Worm (Caenorhabditis elegans) whole organism, early embryonic: ENCODE results near the gene str-55.

Experiments used
- B0310.2 ChIP-seq: sonication (generic microtip); optimal IDR thresholded peaks from 2 replicates; lab custom pipeline; 2016; ENCODE audit warnings: mild to moderate bottlenecking, missing genetic modification characterization, missing compliant biosample characterization
- F13C5.2 ChIP-seq: sonication (generic microtip); optimal IDR thresholded peaks from 2 replicates; lab custom pipeline; 2017; ENCODE audit warnings: mild to moderate bottlenecking, missing genetic modification characterization, inconsistent platforms, missing compliant biosample characterization
- aly-1 ChIP-seq: sonication (generic microtip); optimal IDR thresholded peaks from 2 replicates; lab custom pipeline; 2016; ENCODE audit warnings: missing genetic modification characterization, missing compliant biosample characterization
- ama-1 ChIP-seq: fragments of 150-350 bp; optimal IDR thresholded peaks from 2 replicates; lab custom pipeline; 2014
- ceh-13 ChIP-seq: fragments of 200-800 bp; sonication (Bioruptor generic); optimal IDR thresholded peaks from 2 replicates; lab custom pipeline; 2018; ENCODE audit warnings: mild to moderate bottlenecking, missing genetic modification characterization, missing compliant biosample characterization
- ceh-36 ChIP-seq: sonication (generic microtip); optimal IDR thresholded peaks from 2 replicates; lab custom pipeline; 2016; ENCODE audit warnings: missing genetic modification characterization, inconsistent platforms, missing compliant biosample characterization
- ets-7 ChIP-seq: sonication (generic microtip); optimal IDR thresholded peaks from 2 replicates; lab custom pipeline; 2016; ENCODE audit warnings: missing genotype, missing genetic modification characterization, missing compliant biosample characterization
- flt-1 ChIP-seq: fragments of 200-800 bp; sonication (Bioruptor generic); IDR thresholded peaks from 2 replicates; pipeline ENCODE4 v1.3.6; 2022; ENCODE audit warnings: missing genetic modification characterization, missing compliant biosample characterization
- hmbx-1 ChIP-seq: sonication (generic microtip); optimal IDR thresholded peaks from 2 replicates; lab custom pipeline; 2016; ENCODE audit warnings: mild to moderate bottlenecking, missing genetic modification characterization, missing compliant biosample characterization
- hmg-4 ChIP-seq: fragments of 200-800 bp; sonication (Bioruptor generic); optimal IDR thresholded peaks from 2 replicates; lab custom pipeline; 2018; ENCODE audit warnings: mild to moderate bottlenecking, missing genetic modification characterization, missing compliant biosample characterization
- hnd-1 ChIP-seq: sonication (generic microtip); optimal IDR thresholded peaks from 2 replicates; lab custom pipeline; 2016; ENCODE audit warnings: missing genetic modification characterization, missing compliant biosample characterization
- pes-1 ChIP-seq: fragments of 200-800 bp; sonication (Bioruptor generic); IDR thresholded peaks from 2 replicates; pipeline ENCODE4 v1.3.6; 2022; ENCODE audit warnings: missing genetic modification reagents, missing genetic modification characterization, missing compliant biosample characterization
- scrt-1 ChIP-seq: fragments of 200-800 bp; sonication (Bioruptor generic); IDR thresholded peaks from 2 replicates; pipeline ENCODE4 v1.3.6; 2022; ENCODE audit warnings: missing genetic modification characterization, missing compliant biosample characterization
- sea-1 ChIP-seq: fragments of 200-800 bp; sonication (Bioruptor generic); conservative IDR thresholded peaks from 2 replicates; pipeline ENCODE4 v1.3.6; 2022; ENCODE audit warnings: missing genetic modification characterization, missing compliant biosample characterization
- tbx-11 ChIP-seq: fragments of 200-800 bp; sonication (Bioruptor generic); IDR thresholded peaks from 2 replicates; pipeline ENCODE4 v1.3.6; 2022; ENCODE audit warnings: missing genetic modification characterization, missing compliant biosample characterization
- tbx-37 ChIP-seq: fragments of 200-800 bp; sonication (Bioruptor generic); conservative IDR thresholded peaks from 2 replicates; pipeline ENCODE4 v1.3.6; 2022; ENCODE audit warnings: missing genetic modification reagents, missing genetic modification characterization, missing compliant biosample characterization
- tra-4 ChIP-seq: sonication (generic microtip); optimal IDR thresholded peaks from 2 replicates; lab custom pipeline; 2017; ENCODE audit warnings: missing genetic modification characterization, missing compliant biosample characterization

str-55 gene

DNA sequence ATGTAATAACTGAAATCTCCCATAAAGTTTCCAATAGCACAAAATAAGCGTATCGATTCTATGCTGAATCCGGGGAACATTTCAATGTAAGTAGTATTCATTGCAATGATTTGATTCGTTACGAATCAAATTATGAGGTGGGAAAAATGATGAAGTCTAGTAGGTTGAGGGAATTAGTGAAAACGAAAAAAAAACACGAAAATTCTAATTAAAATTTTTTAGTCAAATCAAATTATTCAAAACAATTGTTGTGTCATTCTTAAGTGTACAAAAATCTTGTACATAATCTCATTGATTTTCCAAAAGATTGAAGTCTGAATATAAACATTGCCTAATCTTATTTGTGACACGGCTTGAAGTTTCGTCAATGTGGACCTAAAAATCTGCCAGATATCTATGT lies 7.5 kb upstream of the str-55 start, which contains the start of gene srw-29:
Gene srw-29, minus strand, starts transcription at position 101 of the 400 bp plus-strand sequence.
- TF ChIP-seq aly-1 (tag; lab: Kevin White, UChicago) (no peak), tbx-11 (GFP tag; lab: Robert Waterston, UW) (no peak)

DNA sequence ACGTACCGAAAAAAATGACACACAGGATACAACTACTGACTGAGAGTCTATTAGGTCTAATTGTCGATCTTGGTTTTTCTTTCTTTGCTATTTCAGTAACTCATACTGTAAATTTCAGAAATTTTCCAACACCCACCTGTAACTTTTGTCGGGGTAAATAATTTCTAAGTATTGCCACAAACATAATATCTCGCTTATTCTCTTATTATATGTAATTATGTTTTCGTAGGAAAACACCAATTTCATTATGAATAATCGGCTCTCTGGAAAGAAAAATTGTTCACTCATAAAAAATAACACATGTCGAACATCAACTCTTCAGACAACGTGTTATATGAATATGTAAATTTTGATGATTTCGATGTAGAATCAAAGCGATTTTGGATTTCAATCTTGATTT lies 3.8 kb upstream of the str-55 start, which contains the start of gene srw-48:
Gene srw-48, plus strand, starts transcription at position 301 of the 400 bp plus-strand sequence.
- TF ChIP-seq tra-4 (no peak), tbx-11 (GFP tag; lab: Robert Waterston, UW) (no peak), sea-1 (GFP tag; lab: Robert Waterston, UW) (no peak), F13C5.2 (tag; lab: Kevin White, UChicago) (no peak), ama-1 (lab: Kevin White, UChicago) (no peak), aly-1 (tag; lab: Kevin White, UChicago) (no peak), ets-7 (tag; lab: Kevin White, UChicago) (no peak)

DNA sequence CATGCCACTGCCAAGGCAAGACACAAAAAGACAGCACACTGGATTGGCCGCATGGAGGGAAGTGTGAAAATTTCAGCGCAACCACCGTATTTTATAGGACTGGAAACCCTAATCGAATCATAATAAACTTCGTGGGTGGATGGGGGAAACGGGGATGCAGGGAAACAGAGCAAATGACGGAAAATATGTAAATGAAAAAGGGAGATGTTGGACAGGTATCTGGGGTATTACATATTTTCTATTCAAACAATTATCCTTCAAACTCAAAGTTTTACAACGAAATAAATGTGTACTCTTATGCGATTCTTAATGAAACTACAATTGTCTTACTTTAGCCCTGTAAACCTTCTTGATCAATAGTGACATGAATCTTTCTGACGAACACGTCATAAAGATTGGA lies 2.9 kb upstream of the str-55 start, which contains the start of gene F26D2.16:
Gene F26D2.16, minus strand, starts transcription at position 101 of the 400 bp plus-strand sequence.
- no peak for TF ChIP-seq scrt-1 (GFP tag; lab: Robert Waterston, UW)

DNA sequence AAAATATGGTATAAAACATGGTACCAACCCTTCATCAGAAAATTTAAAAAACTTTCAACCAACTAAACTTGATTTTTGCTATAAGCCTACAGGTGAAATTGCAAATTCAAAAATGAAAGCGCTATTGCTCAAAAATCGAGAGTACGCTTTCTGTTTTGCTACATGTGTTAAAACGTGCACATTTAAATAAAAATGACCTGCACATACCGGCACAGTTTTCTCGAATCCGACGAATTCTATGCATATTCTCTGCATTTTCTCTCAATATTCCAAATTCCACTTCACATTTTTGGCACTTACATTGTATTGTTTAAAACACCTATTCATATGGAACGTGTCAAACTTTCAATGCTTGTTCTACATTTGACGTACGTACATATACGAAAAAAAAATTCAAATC lies 6.4 kb downstream of the str-55 start, which contains the start of gene srh-145:
Gene srh-145, plus strand, starts transcription at position 193 of the 400 bp plus-strand sequence.
- TF ChIP-seq tra-4 = no peak
- TF ChIP-seq ets-7 (tag; lab: Kevin White, UChicago) = no peak
- no peak for TF ChIP-seq hnd-1 (tag; lab: Kevin White, UChicago)

DNA sequence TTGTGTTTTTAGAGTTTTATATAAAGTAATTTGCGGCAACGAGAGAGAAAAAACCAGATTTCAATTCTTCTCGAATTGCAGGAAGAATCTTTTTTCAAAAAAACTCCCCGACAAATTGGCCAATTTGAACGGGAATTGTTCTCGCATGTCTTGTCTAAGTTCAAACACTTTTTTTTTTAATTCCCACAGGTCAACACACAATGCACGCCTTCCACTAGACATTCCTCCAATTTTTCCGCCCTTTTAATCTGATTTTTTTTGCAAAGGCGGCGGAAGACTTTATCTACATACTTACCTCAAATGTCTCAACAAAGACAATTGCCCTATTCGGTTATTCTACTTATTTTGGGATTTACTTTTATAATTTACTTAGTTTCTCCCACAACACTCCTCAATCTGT lies 9.3 kb downstream of the str-55 start, which contains the start of gene F26D2.3:
Gene F26D2.3, plus strand, starts transcription at position 301 of the 400 bp plus-strand sequence.
- TF ChIP-seq ets-7 (tag; lab: Kevin White, UChicago) (no peak), ama-1 (lab: Kevin White, UChicago) (no peak), B0310.2 (no peak), tbx-37 (GFP tag; lab: Robert Waterston, UW) (no peak), tbx-11 (GFP tag; lab: Robert Waterston, UW) (no peak), aly-1 (tag; lab: Kevin White, UChicago) (no peak), F13C5.2 (tag; lab: Kevin White, UChicago) (no peak)

DNA sequence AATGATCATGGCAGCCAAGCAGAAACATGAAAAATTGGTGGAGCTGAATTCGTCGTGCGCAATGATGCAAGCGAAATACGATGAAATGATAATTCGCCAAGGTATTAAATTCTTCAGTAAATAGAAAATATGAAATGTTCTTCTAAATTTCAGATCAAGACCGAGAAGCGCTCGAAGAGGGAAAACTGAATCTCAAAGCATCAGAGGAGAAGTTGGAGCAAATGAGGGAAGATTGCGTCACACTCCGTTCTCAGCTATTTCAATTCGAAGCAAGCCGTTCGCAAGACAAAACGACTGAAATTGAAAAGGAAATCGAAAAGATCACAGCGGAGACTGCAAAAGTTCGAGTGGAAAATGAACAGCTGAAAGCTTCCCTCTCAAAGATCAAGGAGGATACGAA lies 10.6 kb downstream of the str-55 start:
- TF ChIP-seq tbx-11 (GFP tag; lab: Robert Waterston, UW) (no peak), hmbx-1 (tag; lab: Kevin White, UChicago) (no peak), flt-1 (GFP tag; lab: Robert Waterston, UW) (no peak), aly-1 (tag; lab: Kevin White, UChicago) (no peak), ets-7 (tag; lab: Kevin White, UChicago) (no peak), tbx-37 (GFP tag; lab: Robert Waterston, UW) (no peak), tra-4 (no peak), hnd-1 (tag; lab: Kevin White, UChicago) (no peak)

DNA sequence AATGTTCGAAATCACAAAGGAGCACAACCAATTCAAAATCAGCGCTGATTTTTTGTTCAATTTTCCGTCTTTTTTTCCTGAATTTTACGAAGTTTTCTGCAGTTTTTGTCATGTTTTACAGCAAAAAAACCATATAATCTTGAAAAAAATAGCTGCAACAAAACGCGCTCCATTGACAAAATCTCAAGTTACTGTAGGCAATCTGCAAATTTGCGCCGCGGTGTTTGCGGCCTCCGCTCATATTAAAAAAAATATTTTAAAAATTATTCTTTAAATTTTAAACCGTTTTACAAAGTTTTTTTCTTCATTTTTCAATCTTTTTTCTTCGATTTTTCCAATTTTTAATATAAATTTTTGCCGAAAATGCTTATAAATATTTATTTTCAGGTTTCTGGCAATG lies 11.5 kb downstream of the str-55 start:
- TF ChIP-seq tra-4 (no peak), tbx-37 (GFP tag; lab: Robert Waterston, UW) (no peak), ama-1 (lab: Kevin White, UChicago) (no peak), hmg-4 (GFP tag; lab: Kevin White, UChicago) (no peak), ceh-36 (tag; lab: Kevin White, UChicago) (no peak)

DNA sequence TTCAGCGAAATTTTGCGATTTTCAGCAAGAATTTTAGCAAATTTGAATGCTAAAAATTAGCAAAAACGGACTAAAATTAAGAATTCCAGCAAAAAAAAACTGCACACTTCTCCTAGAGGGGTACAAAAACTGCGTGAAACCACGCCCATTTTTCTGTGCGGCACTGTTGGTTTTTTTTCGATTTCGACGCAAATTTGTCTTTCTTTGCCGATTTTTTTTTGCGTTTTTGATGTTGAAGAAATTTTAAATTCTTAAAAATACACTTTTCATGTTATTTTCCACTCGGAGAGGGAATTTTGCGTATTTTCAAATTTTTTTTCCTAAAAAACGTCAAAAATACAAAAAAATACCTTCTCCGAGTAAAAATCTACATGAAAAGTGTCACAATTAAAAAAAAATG lies 12.9 kb downstream of the str-55 start, which contains the start of gene syp-1:
Gene syp-1, plus strand, starts transcription at position 301 of the 400 bp plus-strand sequence.
- TF ChIP-seq flt-1 (GFP tag; lab: Robert Waterston, UW) (no peak), aly-1 (tag; lab: Kevin White, UChicago) (no peak), ama-1 (lab: Kevin White, UChicago) (no peak), hmg-4 (GFP tag; lab: Kevin White, UChicago) (no peak), tra-4 (no peak), hnd-1 (tag; lab: Kevin White, UChicago) (no peak), tbx-11 (GFP tag; lab: Robert Waterston, UW) (no peak), pes-1 (GFP tag; lab: Robert Waterston, UW) (no peak), hmbx-1 (tag; lab: Kevin White, UChicago) (no peak), B0310.2 (no peak)

DNA sequence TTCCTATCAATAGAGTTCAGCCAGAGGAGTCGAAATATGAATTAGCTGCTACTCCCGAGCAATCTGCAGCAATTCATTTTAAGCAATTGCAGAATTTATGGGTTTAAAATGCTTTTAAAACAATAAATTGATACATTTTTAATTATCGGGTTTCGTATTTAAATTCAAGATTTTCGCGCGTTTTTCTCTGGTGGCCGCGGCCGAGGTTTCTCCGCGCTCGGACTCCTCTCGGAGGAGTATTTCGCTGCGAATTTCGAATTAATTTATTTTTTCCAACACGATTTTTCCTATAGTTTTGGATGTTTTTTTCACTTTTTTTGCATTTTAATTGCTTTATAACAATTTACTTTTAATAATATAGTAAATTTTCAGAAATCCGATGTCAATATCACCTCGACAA lies 15.4 kb downstream of the str-55 start, which contains the start of gene F13A7.14:
Gene F13A7.14, plus strand, starts transcription at position 373 of the 400 bp plus-strand sequence.
- TF ChIP-seq tbx-37 (GFP tag; lab: Robert Waterston, UW) = peak; percentile 84
- TF ChIP-seq B0310.2 = no peak
- peak; percentile 19 for TF ChIP-seq hmg-4 (GFP tag; lab: Kevin White, UChicago)
- peak; percentile 64 for TF ChIP-seq pes-1 (GFP tag; lab: Robert Waterston, UW)
- TF ChIP-seq ceh-13 = no peak
- no peak for TF ChIP-seq hmbx-1 (tag; lab: Kevin White, UChicago)
